Fruit fly (Drosophila melanogaster) Kc167 (cell line): ENCODE data around the gene Unc-115a.
"Not testable (repeated sequence)": the region's sequence is repeated elsewhere in the genome, so short reads cannot be mapped to it uniquely, and the experiment has no call there.

Experiments used
- Myc ChIP-seq: fragments of >200 bp; optimal IDR thresholded peaks from 2 replicates; lab custom pipeline; 2017; ENCODE audit warnings: missing external identifiers
- Sin3A ChIP-seq: fragments of >200 bp; optimal IDR thresholded peaks from 2 replicates; lab custom pipeline; 2018; ENCODE audit warnings: missing external identifiers
- ttk ChIP-seq: sonication (Bioruptor generic); optimal IDR thresholded peaks from 2 replicates; lab custom pipeline; 2017; ENCODE audit warnings: missing external identifiers

DNA sequence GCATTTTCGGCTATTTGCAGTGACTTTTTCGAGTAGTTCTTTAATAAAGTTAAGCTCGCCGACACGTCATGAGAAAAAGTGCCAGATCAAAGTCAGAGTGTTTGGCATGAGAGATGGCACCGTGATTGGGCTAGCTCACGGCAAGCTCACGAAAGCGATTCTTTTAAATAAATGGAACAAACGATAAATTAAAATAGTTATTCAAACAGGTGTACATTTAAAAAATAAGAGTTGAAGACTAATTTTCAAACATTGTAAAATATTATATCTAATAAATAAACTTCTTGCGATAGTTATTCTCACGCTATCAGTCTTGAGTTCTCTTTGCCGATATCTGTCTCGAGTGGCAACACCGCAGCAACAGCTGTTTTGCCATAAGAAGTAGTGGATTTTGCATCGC lies 19.8 kb downstream of the Unc-115a start, which contains the start of the genes eca and CG18542:
- not testable (repeated sequence) for TF ChIP-seq Myc; ttk (lab: Kevin White, UChicago); Sin3A
